Worm (Caenorhabditis elegans) whole organism, midembryonic: Measurements from ENCODE around the gene clec-151.

Experiments
- T22C8.4 ChIP-seq: fragments of 200-800 bp; sonication (Bioruptor generic); IDR thresholded peaks from 2 replicates; pipeline ENCODE4 v1.3.6; 2022; ENCODE audit warnings: missing genetic modification characterization, missing compliant biosample characterization
- cog-1 ChIP-seq: sonication (generic microtip); optimal IDR thresholded peaks from 2 replicates; lab custom pipeline; 2016; ENCODE audit warnings: missing genetic modification characterization, missing compliant biosample characterization
- flt-1 ChIP-seq: fragments of 200-800 bp; sonication (Bioruptor generic); IDR thresholded peaks from 2 replicates; pipeline ENCODE4 v1.3.6; 2022; ENCODE audit warnings: missing genetic modification characterization, missing compliant biosample characterization
- med-1 ChIP-seq: sonication (generic microtip); optimal IDR thresholded peaks from 2 replicates; lab custom pipeline; 2017; ENCODE audit warnings: missing genetic modification characterization, mild to moderate bottlenecking, missing compliant biosample characterization, antibody characterized with exemption, missing genetic modification reagents; ENCODE audit not compliant: insufficient read depth
- ref-1 ChIP-seq: fragments of 200-800 bp; sonication (Bioruptor generic); conservative IDR thresholded peaks from 2 replicates; pipeline ENCODE4 v1.3.6; 2022; ENCODE audit warnings: missing genetic modification reagents, missing genetic modification characterization, missing compliant biosample characterization
- tab-1 ChIP-seq: fragments of 200-800 bp; sonication (Bioruptor generic); IDR thresholded peaks from 2 replicates; pipeline ENCODE4 v1.3.6; 2022; ENCODE audit warnings: missing genetic modification characterization, missing compliant biosample characterization
- ztf-23 ChIP-seq: fragments of 200-800 bp; sonication (Bioruptor generic); IDR thresholded peaks from 2 replicates; pipeline ENCODE4 v1.3.6; 2022; ENCODE audit warnings: missing genetic modification reagents, missing genetic modification characterization, missing compliant biosample characterization

- no peak for TF ChIP-seq ref-1 (GFP tag; lab: Robert Waterston, UW)
- TF ChIP-seq tab-1: no peak
- no peak for TF ChIP-seq T22C8.4 (GFP tag; lab: Robert Waterston, UW)
- no peak for TF ChIP-seq cog-1
- TF ChIP-seq ztf-23 (GFP tag; lab: Robert Waterston, UW): no peak
- no peak for TF ChIP-seq flt-1
- no peak for TF ChIP-seq med-1 (GFP tag; lab: Kevin White, UChicago)
Measured at ce11 chrIII:4647341-4647740, 19.1 kb downstream of the clec-151 start.
